Fruit fly (Drosophila melanogaster) whole organism, prepupa: Measurements from ENCODE around the gene CG12951.

Source experiments
- Blimp-1 ChIP-seq: fragments of 200-800 bp; sonication (Bioruptor generic); optimal IDR thresholded peaks from 3 replicates; lab custom pipeline; 2017; ENCODE audit warnings: missing biosample characterization, missing genetic modification characterization, mild to moderate bottlenecking, moderate library complexity, missing genetic modification reagents
- CG10631 ChIP-seq: fragments of 200-800 bp; sonication (Bioruptor generic); optimal IDR thresholded peaks from 2 replicates; lab custom pipeline; 2016; ENCODE audit warnings: missing biosample characterization, missing genetic modification characterization
- CG10669 ChIP-seq: fragments of 200-800 bp; sonication (Bioruptor generic); optimal IDR thresholded peaks from 3 replicates; lab custom pipeline; 2018; ENCODE audit warnings: missing biosample characterization, mild to moderate bottlenecking, missing genetic modification characterization, moderate library complexity
- CG11294 ChIP-seq: fragments of 200-800 bp; sonication (Bioruptor generic); IDR thresholded peaks from 2 replicates; pipeline ENCODE4 v1.3.6; 2022; ENCODE audit warnings: missing biosample characterization, missing genetic modification characterization
- CG11902 ChIP-seq: fragments of 200-800 bp; sonication (Bioruptor generic); optimal IDR thresholded peaks from 3 replicates; lab custom pipeline; 2016; ENCODE audit warnings: missing biosample characterization, missing genetic modification characterization
- CG15336 ChIP-seq: fragments of 200-800 bp; sonication (Bioruptor generic); IDR thresholded peaks from 2 replicates; pipeline ENCODE4 v1.3.6; 2022; ENCODE audit warnings: missing biosample characterization, missing genetic modification characterization
- CG16779 ChIP-seq: fragments of 200-800 bp; sonication (Bioruptor generic); optimal IDR thresholded peaks from 3 replicates; lab custom pipeline; 2017; ENCODE audit warnings: missing biosample characterization, mild to moderate bottlenecking, missing genetic modification characterization
- CG3032 ChIP-seq: fragments of 200-800 bp; optimal IDR thresholded peaks from 2 replicates; lab custom pipeline; 2019; ENCODE audit warnings: missing biosample characterization, mild to moderate bottlenecking, missing genetic modification characterization, moderate library complexity
- CG31627 ChIP-seq: fragments of 200-800 bp; sonication (Bioruptor generic); optimal IDR thresholded peaks from 3 replicates; lab custom pipeline; 2016; ENCODE audit warnings: missing biosample characterization, missing genetic modification characterization
- CG32006 ChIP-seq: fragments of 200-800 bp; sonication (Bioruptor generic); optimal IDR thresholded peaks from 3 replicates; lab custom pipeline; 2017; ENCODE audit warnings: missing biosample characterization, mild to moderate bottlenecking, missing genetic modification characterization
- CG34406 ChIP-seq: fragments of 200-800 bp; sonication (Bioruptor generic); optimal IDR thresholded peaks from 3 replicates; lab custom pipeline; 2016; ENCODE audit warnings: missing biosample characterization, missing genetic modification characterization
- CG3919 ChIP-seq: fragments of 200-800 bp; sonication (Bioruptor generic); optimal IDR thresholded peaks from 3 replicates; lab custom pipeline; 2016; ENCODE audit warnings: missing biosample characterization, missing genetic modification characterization
- CG4318 ChIP-seq: fragments of 200-800 bp; sonication (Bioruptor generic); optimal IDR thresholded peaks from 3 replicates; lab custom pipeline; 2017; ENCODE audit warnings: missing biosample characterization, mild to moderate bottlenecking, missing genetic modification characterization
- CG6163 ChIP-seq: fragments of 200-800 bp; sonication (Bioruptor generic); IDR thresholded peaks from 3 replicates; pipeline ENCODE4 v1.3.6; 2022; ENCODE audit warnings: missing biosample characterization, missing genetic modification characterization
- CG6276 ChIP-seq: fragments of 200-800 bp; sonication (Bioruptor generic); optimal IDR thresholded peaks from 2 replicates; lab custom pipeline; 2017; ENCODE audit warnings: missing biosample characterization, mild to moderate bottlenecking, missing genetic modification characterization
- CG6792 ChIP-seq: fragments of 200-800 bp; sonication (Bioruptor generic); optimal IDR thresholded peaks from 3 replicates; lab custom pipeline; 2016; ENCODE audit warnings: missing biosample characterization, missing genetic modification characterization
- CG6808 ChIP-seq: fragments of 200-800 bp; sonication (Bioruptor generic); optimal IDR thresholded peaks from 3 replicates; lab custom pipeline; 2017; ENCODE audit warnings: missing biosample characterization, missing genetic modification characterization, mild to moderate bottlenecking, moderate library complexity, missing genetic modification reagents
- CG6854 ChIP-seq: fragments of 200-800 bp; sonication (Bioruptor generic); optimal IDR thresholded peaks from 2 replicates; lab custom pipeline; 2017; ENCODE audit warnings: missing biosample characterization, mild to moderate bottlenecking, missing genetic modification characterization
- CG8119 ChIP-seq: fragments of 200-800 bp; sonication (Bioruptor generic); IDR thresholded peaks from 3 replicates; pipeline ENCODE4 v1.3.6; 2022; ENCODE audit warnings: missing biosample characterization, missing genetic modification characterization
- CG8319 ChIP-seq: fragments of 200-800 bp; sonication (Bioruptor generic); optimal IDR thresholded peaks from 3 replicates; lab custom pipeline; 2016; ENCODE audit warnings: missing biosample characterization, missing genetic modification characterization
- CG8632 ChIP-seq: fragments of 200-800 bp; sonication (Bioruptor generic); optimal IDR thresholded peaks from 3 replicates; lab custom pipeline; 2016; ENCODE audit warnings: missing biosample characterization, missing genetic modification characterization
- CG9139 ChIP-seq: fragments of 200-800 bp; sonication (Bioruptor generic); optimal IDR thresholded peaks from 3 replicates; lab custom pipeline; 2017; ENCODE audit warnings: missing biosample characterization, mild to moderate bottlenecking, missing genetic modification characterization
- Eip75B ChIP-seq: fragments of 200-800 bp; sonication (Bioruptor generic); optimal IDR thresholded peaks from 3 replicates; lab custom pipeline; 2016; ENCODE audit warnings: missing biosample characterization, missing genetic modification characterization
- Eip78C ChIP-seq: fragments of 200-800 bp; sonication (Bioruptor generic); peaks from one replicate; lab custom pipeline; 2016; ENCODE audit warnings: missing biosample characterization, missing genetic modification characterization
- Eip93F ChIP-seq: fragments of 200-800 bp; sonication (Bioruptor generic); optimal IDR thresholded peaks from 2 replicates; lab custom pipeline; 2016; ENCODE audit warnings: missing biosample characterization, mild to moderate bottlenecking, missing genetic modification characterization
- Ets21C ChIP-seq: fragments of 200-800 bp; sonication (Bioruptor generic); optimal IDR thresholded peaks from 3 replicates; lab custom pipeline; 2016; ENCODE audit warnings: missing biosample characterization, missing genetic modification characterization
- Ets96B ChIP-seq: fragments of 200-800 bp; optimal IDR thresholded peaks from 2 replicates; lab custom pipeline; 2019; ENCODE audit warnings: missing biosample characterization, mild to moderate bottlenecking, missing genetic modification characterization, moderate library complexity
- Gug ChIP-seq: fragments of 200-800 bp; sonication (Bioruptor generic); IDR thresholded peaks from 2 replicates; pipeline ENCODE4 v1.3.6; 2022; ENCODE audit warnings: missing biosample characterization, missing genetic modification characterization
- Hr4 ChIP-seq: fragments of 200-800 bp; sonication (Bioruptor generic); optimal IDR thresholded peaks from 3 replicates; lab custom pipeline; 2016; ENCODE audit warnings: missing biosample characterization, missing genetic modification characterization
- Met ChIP-seq: fragments of 200-800 bp; sonication (Bioruptor generic); optimal IDR thresholded peaks from 3 replicates; lab custom pipeline; 2016; ENCODE audit warnings: missing biosample characterization, missing genetic modification characterization
- OdsH ChIP-seq: fragments of 200-800 bp; sonication (Bioruptor generic); optimal IDR thresholded peaks from 3 replicates; lab custom pipeline; 2016; ENCODE audit warnings: missing biosample characterization, missing genetic modification characterization
- Smox ChIP-seq: fragments of 200-800 bp; sonication (Bioruptor generic); optimal IDR thresholded peaks from 3 replicates; lab custom pipeline; 2016; ENCODE audit warnings: missing biosample characterization, missing genetic modification characterization
- Sox102F ChIP-seq: fragments of 200-800 bp; sonication (Bioruptor generic); optimal IDR thresholded peaks from 2 replicates; lab custom pipeline; 2016; ENCODE audit warnings: missing biosample characterization, mild to moderate bottlenecking, missing genetic modification characterization
- achi ChIP-seq: fragments of 200-800 bp; sonication (Bioruptor generic); optimal IDR thresholded peaks from 3 replicates; lab custom pipeline; 2016; ENCODE audit warnings: missing biosample characterization, missing genetic modification characterization
- dac ChIP-seq: fragments of 200-800 bp; sonication (Bioruptor generic); optimal IDR thresholded peaks from 2 replicates; lab custom pipeline; 2017; ENCODE audit warnings: missing biosample characterization, mild to moderate bottlenecking, missing genetic modification characterization
- dsx ChIP-seq: fragments of 200-800 bp; optimal IDR thresholded peaks from 3 replicates; lab custom pipeline; 2019; ENCODE audit warnings: missing biosample characterization, mild to moderate bottlenecking, missing genetic modification characterization, moderate library complexity; ENCODE audit not compliant: poor library complexity, severe bottlenecking
- eg ChIP-seq: fragments of 200-800 bp; sonication (Bioruptor generic); IDR thresholded peaks from 3 replicates; pipeline ENCODE4 v1.3.6; 2022; ENCODE audit warnings: missing biosample characterization, missing genetic modification characterization
- esn ChIP-seq: fragments of 200-800 bp; sonication (Bioruptor generic); optimal IDR thresholded peaks from 2 replicates; lab custom pipeline; 2016; ENCODE audit warnings: missing biosample characterization, mild to moderate bottlenecking, missing genetic modification characterization, moderate library complexity
- fd85E ChIP-seq: fragments of 200-800 bp; sonication (Bioruptor generic); optimal IDR thresholded peaks from 3 replicates; lab custom pipeline; 2016; ENCODE audit warnings: missing biosample characterization, missing genetic modification characterization
- fkh ChIP-seq: fragments of 200-800 bp; sonication (Bioruptor generic); optimal IDR thresholded peaks from 3 replicates; lab custom pipeline; 2017; ENCODE audit warnings: missing biosample characterization, mild to moderate bottlenecking, missing genetic modification characterization, moderate library complexity
- net ChIP-seq: fragments of 200-800 bp; sonication (Bioruptor generic); optimal IDR thresholded peaks from 3 replicates; lab custom pipeline; 2016; ENCODE audit warnings: missing biosample characterization, missing genetic modification characterization
- salr ChIP-seq, 2 experiments: fragments of 200-800 bp; sonication (Bioruptor generic); optimal IDR thresholded peaks; 3 replicates each; lab custom pipeline; 2016 to 2018; ENCODE audit warnings: missing biosample characterization in 2 of 2, missing genetic modification characterization in 2 of 2, mild to moderate bottlenecking in 1 of 2
- spab ChIP-seq: fragments of 200-800 bp; sonication (Bioruptor generic); optimal IDR thresholded peaks from 2 replicates; lab custom pipeline; 2017; ENCODE audit warnings: missing biosample characterization, mild to moderate bottlenecking, missing genetic modification characterization, missing genetic modification reagents
- ss ChIP-seq, 2 experiments: fragments of 200-800 bp; sonication (Bioruptor generic); optimal IDR thresholded peaks; 2 replicates in 1 of 2; 3 replicates in 1 of 2; lab custom pipeline; 2017 to 2018; ENCODE audit warnings: mild to moderate bottlenecking in 2 of 2, missing biosample characterization in 2 of 2, missing genetic modification characterization in 2 of 2, moderate library complexity in 1 of 2
- svp ChIP-seq: fragments of 200-800 bp; sonication (Bioruptor generic); peaks from one replicate; lab custom pipeline; 2016; ENCODE audit warnings: missing biosample characterization, missing genetic modification characterization
- topi ChIP-seq: fragments of 200-800 bp; sonication (Bioruptor generic); optimal IDR thresholded peaks from 3 replicates; lab custom pipeline; 2016; ENCODE audit warnings: missing biosample characterization, missing genetic modification characterization
- vri ChIP-seq: fragments of 200-800 bp; sonication (Bioruptor generic); optimal IDR thresholded peaks from 3 replicates; lab custom pipeline; 2016; ENCODE audit warnings: missing biosample characterization, mild to moderate bottlenecking, missing genetic modification characterization

CG12951 gene

DNA sequence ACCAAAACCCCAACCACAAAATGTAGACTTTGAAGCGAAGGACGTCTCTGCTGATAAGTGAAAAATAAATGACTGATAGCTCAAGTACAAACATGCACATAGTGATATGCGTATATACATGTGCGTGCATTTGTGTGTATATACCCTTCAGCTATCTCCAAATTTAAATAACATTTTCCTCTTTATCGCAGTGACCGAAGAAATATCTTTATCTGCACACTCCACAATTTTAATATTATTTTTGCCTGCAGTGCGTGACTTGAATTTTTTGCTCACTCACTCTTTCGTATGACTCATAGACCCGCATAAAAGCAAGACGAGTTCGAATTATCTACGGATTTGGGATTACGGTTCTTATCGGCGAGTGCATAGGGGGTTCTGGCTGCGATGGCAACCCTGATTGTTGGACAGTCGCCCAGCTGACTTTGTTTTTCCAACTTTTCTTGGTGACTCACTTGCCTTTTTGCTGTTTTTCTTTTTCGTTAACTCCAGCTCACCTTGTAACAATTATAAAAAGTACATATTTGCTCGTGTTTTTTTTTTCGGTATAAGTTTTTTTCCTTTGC lies 13.0 kb upstream of the CG12951 start:
- no peak for TF ChIP-seq Sox102F (GFP tag; lab: Kevin White, UChicago)
- TF ChIP-seq vri = no peak
- TF ChIP-seq CG31627 (GFP tag; lab: Kevin White, UChicago) = no peak
- TF ChIP-seq Eip78C (GFP tag; lab: Kevin White, UChicago) = peak; percentile 58
- peak in 1 of 2 experiments; percentile 22 for TF ChIP-seq ss (GFP tag; optimal IDR thresholded peaks at IDR 0.05; lab: Kevin White, UChicago)
- no peak for TF ChIP-seq esn
- no peak for TF ChIP-seq achi (GFP tag; lab: Kevin White, UChicago)

DNA sequence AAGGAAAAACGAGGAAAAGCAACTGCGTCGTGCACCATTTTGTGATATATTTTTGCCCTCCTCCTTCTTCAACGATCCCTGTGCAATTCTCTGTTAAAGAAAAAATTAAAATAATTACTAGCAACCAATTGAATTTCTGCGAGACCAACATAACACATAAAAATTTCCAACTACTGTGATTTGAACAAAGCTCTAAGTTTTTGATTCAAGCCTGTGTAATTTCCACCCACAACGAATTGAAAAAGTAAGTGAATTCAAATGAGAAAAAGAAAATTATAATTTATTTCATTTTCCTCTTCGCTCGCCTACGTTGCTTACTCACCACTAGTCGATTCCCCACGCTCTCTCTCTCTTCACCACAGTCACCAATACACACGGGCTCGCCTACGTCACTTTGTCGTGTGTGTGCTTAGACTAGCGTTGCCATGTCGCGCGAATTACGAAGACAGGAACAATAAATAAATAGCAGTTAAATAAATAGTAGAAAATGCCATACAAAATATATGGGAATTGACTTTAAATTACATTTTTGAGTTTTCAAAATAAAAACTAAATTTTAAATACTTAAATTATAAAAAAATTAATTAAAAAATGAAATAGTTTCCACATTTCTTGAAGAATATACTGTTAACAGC lies 12.2 kb upstream of the CG12951 start:
- no peak for TF ChIP-seq Ets21C (GFP tag; lab: Kevin White, UChicago)
- TF ChIP-seq Eip78C (GFP tag; lab: Kevin White, UChicago) = peak; percentile 67
- TF ChIP-seq CG8119 (GFP tag; lab: Robert Waterston, UW) = peak; percentile 39; the same call in 1 of the 3 replicates
- no peak for TF ChIP-seq net
- TF ChIP-seq topi (GFP tag; lab: Kevin White, UChicago) = peak; percentile 5
- TF ChIP-seq Ets96B (tag; lab: Kevin White, UChicago) = peak; percentile 13
- TF ChIP-seq CG10669 = peak; percentile 26
- peak; percentile 14 for TF ChIP-seq OdsH (GFP tag; lab: Kevin White, UChicago)
- TF ChIP-seq salr (GFP tag; optimal IDR thresholded peaks at IDR 0.05; lab: Kevin White, UChicago) = peak in 1 of 2 experiments; percentile 17
- TF ChIP-seq CG11294 (GFP tag; lab: Robert Waterston, UW) = no peak
- TF ChIP-seq CG32006 (GFP tag; lab: Kevin White, UChicago) = no peak
- no peak for TF ChIP-seq CG4318 (GFP tag; lab: Kevin White, UChicago)
- TF ChIP-seq achi (GFP tag; lab: Kevin White, UChicago) = peak; percentile 43
- TF ChIP-seq CG6792 (GFP tag; lab: Kevin White, UChicago) = peak; percentile 3
- TF ChIP-seq CG6808 = peak; percentile 31
- TF ChIP-seq Smox = peak; percentile 19
- TF ChIP-seq spab (GFP tag; lab: Kevin White, UChicago) = peak; percentile 6
- no peak for TF ChIP-seq CG10631 (GFP tag; lab: Kevin White, UChicago)
- peak; percentile 61; the same call in 2 of the 3 replicates for TF ChIP-seq eg (GFP tag; lab: Robert Waterston, UW)
- peak; percentile 38 for TF ChIP-seq fd85E (GFP tag; lab: Kevin White, UChicago)
- TF ChIP-seq ss (GFP tag; optimal IDR thresholded peaks at IDR 0.05; lab: Kevin White, UChicago) = peak in 1 of 2 experiments; percentile 52
- peak; percentile 32 for TF ChIP-seq CG16779 (tag; lab: Kevin White, UChicago)
- no peak for TF ChIP-seq CG11902
- TF ChIP-seq CG6276 = peak; percentile 10
- TF ChIP-seq Sox102F (GFP tag; lab: Kevin White, UChicago) = peak; percentile 31
- TF ChIP-seq Eip93F (GFP tag; lab: Kevin White, UChicago) = no peak
- no peak for TF ChIP-seq dac
- peak; percentile 92 for TF ChIP-seq fkh (GFP tag; lab: Kevin White, UChicago)
- TF ChIP-seq CG8632 (GFP tag; lab: Kevin White, UChicago) = no peak
- peak; percentile 45 for TF ChIP-seq CG9139 (GFP tag; lab: Kevin White, UChicago)
- TF ChIP-seq Eip75B = peak; percentile 0
- TF ChIP-seq esn = peak; percentile 5
- peak; percentile 22 for TF ChIP-seq Blimp-1 (GFP tag; lab: Kevin White, UChicago)
- peak; percentile 23 for TF ChIP-seq CG3919 (GFP tag; lab: Kevin White, UChicago)
- peak; percentile 30 for TF ChIP-seq Met (GFP tag; lab: Kevin White, UChicago)
- no peak for TF ChIP-seq CG8319
- TF ChIP-seq vri = peak; percentile 57
- no peak for TF ChIP-seq CG31627 (GFP tag; lab: Kevin White, UChicago)
- no peak for TF ChIP-seq Gug
- peak; percentile 48 for TF ChIP-seq svp
- peak; percentile 35; the same call in 1 of the 2 replicates for TF ChIP-seq CG15336 (GFP tag; lab: Robert Waterston, UW)
- TF ChIP-seq dsx (GFP tag; lab: Kevin White, UChicago) = peak; percentile 46
- TF ChIP-seq Hr4 (GFP tag; lab: Kevin White, UChicago) = peak; percentile 17
- TF ChIP-seq CG6163 = peak; percentile 57; the same call in 2 of the 3 replicates
- no peak for TF ChIP-seq CG3032 (tag; lab: Kevin White, UChicago)
- peak; percentile 49 for TF ChIP-seq CG6854 (GFP tag; lab: Kevin White, UChicago)
- TF ChIP-seq CG34406 (GFP tag; lab: Kevin White, UChicago) = no peak
